Fruit fly (Drosophila melanogaster): ENCODE measurements around the gene alphaTub67C.

The alphaTub67C gene

dm6 chr3L:9671372-9671771 is 9.7 kb upstream of the alphaTub67C start:
- TF ChIP-seq h (GFP tag; optimal IDR thresholded peaks at IDR 0.05) (no peak), CrebA (GFP tag; optimal IDR thresholded peaks at IDR 0.05; ENCODE audit: borderline replicate concordance) (no peak), Jra (GFP tag; optimal IDR thresholded peaks at IDR 0.05) (no peak), Mio (GFP tag; optimal IDR thresholded peaks at IDR 0.05) (no peak), br (GFP tag; optimal IDR thresholded peaks at IDR 0.05) (peak; percentile 5), sv (GFP tag; optimal IDR thresholded peaks at IDR 0.05) (no peak), dmrt93B (GFP tag; optimal IDR thresholded peaks at IDR 0.05) (no peak)

- TF ChIP-seq N (GFP tag; optimal IDR thresholded peaks at IDR 0.05), result no peak
- TF ChIP-seq dsf (GFP tag; optimal IDR thresholded peaks at IDR 0.05; ENCODE audit: borderline replicate concordance), result no peak
- no peak for TF ChIP-seq h (GFP tag; optimal IDR thresholded peaks at IDR 0.05)
- TF ChIP-seq Dif (GFP tag; optimal IDR thresholded peaks at IDR 0.05; ENCODE audit: partially characterized antibody), result no peak
- TF ChIP-seq Myc (optimal IDR thresholded peaks at IDR 0.05), result no peak
- TF ChIP-seq Mio (GFP tag; optimal IDR thresholded peaks at IDR 0.05), result no peak
- no peak for TF ChIP-seq OdsH (GFP tag; optimal IDR thresholded peaks at IDR 0.05)
- no peak for TF ChIP-seq foxo (GFP tag; optimal IDR thresholded peaks at IDR 0.05)
- TF ChIP-seq Hr83 (GFP tag; optimal IDR thresholded peaks at IDR 0.05; ENCODE audit: poor library complexity, severe bottlenecking), result no peak
Observed at dm6 chr3L:9674300-9674699, 6.8 kb upstream of the alphaTub67C start.

dm6 chr3L:9675528-9675963 is 5.5 kb upstream of the alphaTub67C start:
- TF ChIP-seq Rel (GFP tag; optimal IDR thresholded peaks at IDR 0.05) (peak; percentile 90), Rel (tag; optimal IDR thresholded peaks at IDR 0.05) (peak; percentile 74), Mio (GFP tag; optimal IDR thresholded peaks at IDR 0.05) (no peak), sage (GFP tag; optimal IDR thresholded peaks at IDR 0.05) (peak; percentile 82), dl (GFP tag; optimal IDR thresholded peaks at IDR 0.05; ENCODE audit: insufficient read depth in 1 of 2, partially characterized antibody in 2 of 2) (no peak), OdsH (GFP tag; optimal IDR thresholded peaks at IDR 0.05) (peak; percentile 13), pan (optimal IDR thresholded peaks at IDR 0.05) (no peak), CG32264 (GFP tag; optimal IDR thresholded peaks at IDR 0.05) (peak; percentile 77), sv (GFP tag; optimal IDR thresholded peaks at IDR 0.05) (no peak), Dif (GFP tag; optimal IDR thresholded peaks at IDR 0.05; ENCODE audit: partially characterized antibody) (peak; percentile 43), jim (GFP tag; optimal IDR thresholded peaks at IDR 0.05) (peak; percentile 83), N (GFP tag; optimal IDR thresholded peaks at IDR 0.05) (no peak), Hr83 (GFP tag; optimal IDR thresholded peaks at IDR 0.05; ENCODE audit: poor library complexity, severe bottlenecking) (no peak), br (GFP tag; optimal IDR thresholded peaks at IDR 0.05) (peak; percentile 59), woc (GFP tag; optimal IDR thresholded peaks at IDR 0.05) (no peak), Hr78 (GFP tag; optimal IDR thresholded peaks at IDR 0.05) (no peak), CG9705 (GFP tag; optimal IDR thresholded peaks at IDR 0.05) (peak; percentile 59), fru (GFP tag; optimal IDR thresholded peaks at IDR 0.05) (peak; percentile 9), Abd-B (GFP tag; optimal IDR thresholded peaks at IDR 0.05) (no peak), Sp1 (GFP tag; optimal IDR thresholded peaks at IDR 0.05) (peak; percentile 93), h (GFP tag; optimal IDR thresholded peaks at IDR 0.05) (peak; percentile 66), usp (GFP tag; optimal IDR thresholded peaks at IDR 0.05) (no peak), psq (GFP tag; optimal IDR thresholded peaks at IDR 0.05) (peak; percentile 42), HLH106 (tag; optimal IDR thresholded peaks at IDR 0.05) (peak; percentile 25), foxo (GFP tag; optimal IDR thresholded peaks at IDR 0.05) (peak in 1 of 2 experiments; percentile 77), Hnf4 (GFP tag; optimal IDR thresholded peaks at IDR 0.05) (peak; percentile 32), rgr (GFP tag; optimal IDR thresholded peaks at IDR 0.05) (peak; percentile 18)

- TF ChIP-seq usp (GFP tag; optimal IDR thresholded peaks at IDR 0.05), result no peak
- TF ChIP-seq Rel (GFP tag; optimal IDR thresholded peaks at IDR 0.05), result no peak
- TF ChIP-seq Rel (tag; optimal IDR thresholded peaks at IDR 0.05), result peak; percentile 60
Observed at dm6 chr3L:9677260-9677659, 3.8 kb upstream of the alphaTub67C start.

- TF ChIP-seq OdsH (GFP tag; optimal IDR thresholded peaks at IDR 0.05), result no peak
- no peak for TF ChIP-seq HLH106 (tag; optimal IDR thresholded peaks at IDR 0.05)
- no peak for TF ChIP-seq sage (GFP tag; optimal IDR thresholded peaks at IDR 0.05)
- no peak for TF ChIP-seq Hr83 (GFP tag; optimal IDR thresholded peaks at IDR 0.05; ENCODE audit: poor library complexity, severe bottlenecking)
- no peak for TF ChIP-seq Vsx2 (GFP tag; optimal IDR thresholded peaks at IDR 0.05; ENCODE audit: partially characterized antibody)
- peak in 1 of 2 experiments; percentile 29 for TF ChIP-seq foxo (GFP tag; optimal IDR thresholded peaks at IDR 0.05)
- TF ChIP-seq Rel (GFP tag; optimal IDR thresholded peaks at IDR 0.05), result no peak
- peak; percentile 5 for TF ChIP-seq Rel (tag; optimal IDR thresholded peaks at IDR 0.05)
- TF ChIP-seq Hr78 (GFP tag; optimal IDR thresholded peaks at IDR 0.05), result no peak
- no peak for TF ChIP-seq N (GFP tag; optimal IDR thresholded peaks at IDR 0.05)
- no peak for TF ChIP-seq sv (GFP tag; optimal IDR thresholded peaks at IDR 0.05)
- TF ChIP-seq Dfd (GFP tag; optimal IDR thresholded peaks at IDR 0.05), result no peak
- TF ChIP-seq h (GFP tag; optimal IDR thresholded peaks at IDR 0.05), result peak; percentile 42
- no peak for TF ChIP-seq pan (optimal IDR thresholded peaks at IDR 0.05)
- TF ChIP-seq woc (GFP tag; optimal IDR thresholded peaks at IDR 0.05), result peak; percentile 25
- peak; percentile 80 for TF ChIP-seq Jra (GFP tag; optimal IDR thresholded peaks at IDR 0.05)
- no peak for TF ChIP-seq tai (GFP tag; optimal IDR thresholded peaks at IDR 0.05)
- peak; percentile 71 for TF ChIP-seq psq (GFP tag; optimal IDR thresholded peaks at IDR 0.05)
- no peak for TF ChIP-seq dmrt93B (GFP tag; optimal IDR thresholded peaks at IDR 0.05)
- TF ChIP-seq Dif (GFP tag; optimal IDR thresholded peaks at IDR 0.05; ENCODE audit: partially characterized antibody), result peak; percentile 54
- TF ChIP-seq Mio (GFP tag; optimal IDR thresholded peaks at IDR 0.05), result no peak
- TF ChIP-seq Hnf4 (GFP tag; optimal IDR thresholded peaks at IDR 0.05), result no peak
- TF ChIP-seq br (GFP tag; optimal IDR thresholded peaks at IDR 0.05), result peak; percentile 5
- peak; percentile 29 for TF ChIP-seq ey (GFP tag; optimal IDR thresholded peaks at IDR 0.05)
- TF ChIP-seq fru (GFP tag; optimal IDR thresholded peaks at IDR 0.05), result no peak
- no peak for TF ChIP-seq CG9705 (GFP tag; optimal IDR thresholded peaks at IDR 0.05)
- TF ChIP-seq usp (GFP tag; optimal IDR thresholded peaks at IDR 0.05), result no peak
- no peak for TF ChIP-seq CG32264 (GFP tag; optimal IDR thresholded peaks at IDR 0.05)
- TF ChIP-seq dsf (GFP tag; optimal IDR thresholded peaks at IDR 0.05; ENCODE audit: borderline replicate concordance), result no peak
- no peak for TF ChIP-seq Sp1 (GFP tag; optimal IDR thresholded peaks at IDR 0.05)
- no peak for TF ChIP-seq CrebA (GFP tag; optimal IDR thresholded peaks at IDR 0.05; ENCODE audit: borderline replicate concordance)
Observed at dm6 chr3L:9678007-9678497, 3.0 kb upstream of the alphaTub67C start.

Measured in whole organism, wandering third instar larva.